Worm (Caenorhabditis elegans) whole organism, L4/young adult: ENCODE results near the gene F18C5.9.

Source experiments
- W03F9.2 ChIP-seq: fragments of 150-350 bp; optimal IDR thresholded peaks from 2 replicates; lab custom pipeline; 2014; ENCODE audit warnings: missing biosample characterization, missing genetic modification characterization
- dao-5 ChIP-seq: sonication (generic microtip); optimal IDR thresholded peaks from 2 replicates; lab custom pipeline; 2016; ENCODE audit warnings: missing genotype, missing genetic modification characterization, moderate library complexity, missing compliant biosample characterization
- him-1 ChIP-seq: sonication (generic microtip); optimal IDR thresholded peaks from 2 replicates; lab custom pipeline; 2016; ENCODE audit warnings: missing genotype, missing genetic modification reagents, missing genetic modification characterization, missing compliant biosample characterization

DNA sequence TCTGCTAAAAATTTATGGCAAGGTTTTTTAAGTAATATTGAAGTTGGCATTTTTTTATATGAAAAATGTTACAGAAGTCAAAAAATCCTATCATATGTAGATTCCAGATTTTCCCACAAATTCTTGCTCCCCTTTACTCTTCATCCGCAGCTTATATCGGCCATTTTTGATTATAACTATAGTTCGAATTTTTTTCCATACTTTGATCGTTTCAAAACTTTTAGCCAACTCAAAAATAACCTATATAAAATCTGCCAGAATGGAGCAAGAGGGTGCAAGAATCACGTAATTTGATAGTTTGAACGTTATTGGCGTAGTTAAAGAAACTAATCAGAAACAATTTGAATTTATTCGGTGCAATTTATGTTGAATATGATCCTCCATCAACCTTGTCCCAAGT, 43.0 kb upstream of the F18C5.9 start:
- no peak for TF ChIP-seq him-1 (tag; lab: Kevin White, UChicago)
- no peak for TF ChIP-seq dao-5
- no peak for TF ChIP-seq W03F9.2
